Worm (Caenorhabditis elegans): ENCODE results near the gene srh-34.

ce11 chrV:440923-441322 is 5.6 kb downstream of the srh-34 start, which contains the start of gene B0554.7:
- TF ChIP-seq W03F9.2 (tag; optimal IDR thresholded peaks at IDR 0.05): no peak
- TF ChIP-seq him-1 (tag; optimal IDR thresholded peaks at IDR 0.05): no peak

Measured in whole organism, L4/young adult.